Fruit fly (Drosophila melanogaster): ENCODE data around the gene pum.
A peak's percentile ranks its signal among the peaks of the same experiment; 100 is the strongest.

The pum gene

dm6 chr3R:9057398-9058058, 180.0 kb downstream of the pum start (continued):
- TF ChIP-seq pfk (GFP tag; optimal IDR thresholded peaks at IDR 0.05), result peak; percentile 71
- peak; percentile 93 for TF ChIP-seq CG8290 (GFP tag; optimal IDR thresholded peaks at IDR 0.05)
- peak; percentile 74 to 98 for TF ChIP-seq CG8290 (tag; optimal IDR thresholded peaks at IDR 0.05)
- peak; percentile 81 for TF ChIP-seq CG3995 (GFP tag; optimal IDR thresholded peaks at IDR 0.05)
- peak; percentile 98 for TF ChIP-seq CG13894 (tag; optimal IDR thresholded peaks at IDR 0.05)
- peak; percentile 88 for TF ChIP-seq CG18011 (GFP tag; optimal IDR thresholded peaks at IDR 0.05)
- TF ChIP-seq fd3F (GFP tag; optimal IDR thresholded peaks at IDR 0.05), result peak; percentile 97
- TF ChIP-seq fd96Cb (tag; optimal IDR thresholded peaks at IDR 0.05), result peak; percentile 98
- peak; percentile 98 for TF ChIP-seq B-H2 (GFP tag; optimal IDR thresholded peaks at IDR 0.05)
- peak; percentile 94 for TF ChIP-seq CG16815 (GFP tag; optimal IDR thresholded peaks at IDR 0.05)
- peak; percentile 95 for TF ChIP-seq CG34376 (GFP tag; optimal IDR thresholded peaks at IDR 0.05)
- TF ChIP-seq tll (GFP tag; optimal IDR thresholded peaks at IDR 0.05), result peak in 1 of 2 experiments; percentile 72
- peak in 1 of 2 experiments; percentile 81 for TF ChIP-seq insv (GFP tag; optimal IDR thresholded peaks at IDR 0.05)
- no peak for TF ChIP-seq CG15073 (GFP tag; optimal IDR thresholded peaks at IDR 0.05)
- no peak for TF ChIP-seq sc (optimal IDR thresholded peaks at IDR 0.05)
- TF ChIP-seq sc (GFP tag; optimal IDR thresholded peaks at IDR 0.05), result peak; percentile 96
- TF ChIP-seq CG2129 (GFP tag; IDR thresholded peaks at IDR 0.05; ENCODE audit: partially characterized antibody), result no peak
- TF ChIP-seq nmo (GFP tag; optimal IDR thresholded peaks at IDR 0.05), result peak; percentile 99
- peak; percentile 72 for TF ChIP-seq Mad (GFP tag; optimal IDR thresholded peaks at IDR 0.05)
- no peak for TF ChIP-seq CG3726 (GFP tag; IDR thresholded peaks at IDR 0.05)
- TF ChIP-seq Tbp (GFP tag; optimal IDR thresholded peaks at IDR 0.05), result no peak
- TF ChIP-seq CG31441 (GFP tag; IDR thresholded peaks at IDR 0.05), result no peak
- TF ChIP-seq Oaz (GFP tag; IDR thresholded peaks at IDR 0.05), result no peak
- TF ChIP-seq wdn (GFP tag; IDR thresholded peaks at IDR 0.05), result no peak
- TF ChIP-seq CG1792 (GFP tag; optimal IDR thresholded peaks at IDR 0.05), result peak; percentile 28
- TF ChIP-seq CG7987 (GFP tag; optimal IDR thresholded peaks at IDR 0.05), result peak; percentile 92
- TF ChIP-seq CG12236 (GFP tag; optimal IDR thresholded peaks at IDR 0.05), result peak; percentile 24
- TF ChIP-seq CG2712 (tag; optimal IDR thresholded peaks at IDR 0.05), result peak; percentile 100
- TF ChIP-seq crc (GFP tag; optimal IDR thresholded peaks at IDR 0.05), result peak; percentile 19
- TF ChIP-seq C15 (GFP tag; IDR thresholded peaks at IDR 0.05), result no peak
- TF ChIP-seq CG1832 (GFP tag; optimal IDR thresholded peaks at IDR 0.05), result no peak
- TF ChIP-seq CG2120 (GFP tag; optimal IDR thresholded peaks at IDR 0.05), result peak; percentile 92
- peak; percentile 79 for TF ChIP-seq jing (GFP tag; optimal IDR thresholded peaks at IDR 0.05)
- peak; percentile 93 for TF ChIP-seq CG13123 (GFP tag; optimal IDR thresholded peaks at IDR 0.05)
- TF ChIP-seq chn (GFP tag; optimal IDR thresholded peaks at IDR 0.05), result peak; percentile 58
- TF ChIP-seq wor (GFP tag; IDR thresholded peaks at IDR 0.05), result no peak
- TF ChIP-seq chinmo (GFP tag; IDR thresholded peaks at IDR 0.05; ENCODE audit: partially characterized antibody), result no peak
- TF ChIP-seq CG12769 (tag; optimal IDR thresholded peaks at IDR 0.05), result peak; percentile 98
- TF ChIP-seq Med (GFP tag), result peak; percentile 85
- TF ChIP-seq cwo (GFP tag; optimal IDR thresholded peaks at IDR 0.05), result peak; percentile 98
- TF ChIP-seq CG7556 (GFP tag; optimal IDR thresholded peaks at IDR 0.05), result peak; percentile 100
- peak; percentile 42 for TF ChIP-seq cg (GFP tag; optimal IDR thresholded peaks at IDR 0.05)
- TF ChIP-seq slp2 (GFP tag; optimal IDR thresholded peaks at IDR 0.05), result peak; percentile 44
- TF ChIP-seq CG16779 (GFP tag; IDR thresholded peaks at IDR 0.05), result no peak
- peak in 1 of 3 experiments; percentile 93 for TF ChIP-seq Stat92E (GFP tag; optimal IDR thresholded peaks at IDR 0.05)
- no peak for TF ChIP-seq Dbx (GFP tag; IDR thresholded peaks at IDR 0.05)
- peak; percentile 89 for TF ChIP-seq CG8281 (tag; optimal IDR thresholded peaks at IDR 0.05)
- no peak for TF ChIP-seq dysf (GFP tag; IDR thresholded peaks at IDR 0.05)
- TF ChIP-seq CG4820 (GFP tag; optimal IDR thresholded peaks at IDR 0.05), result peak; percentile 89
- TF ChIP-seq onecut (GFP tag; IDR thresholded peaks at IDR 0.05), result peak; percentile 88
